Fruit fly (Drosophila melanogaster) whole organism, wandering third instar larva: Measurements from ENCODE around the gene CCT3.

Experiments used
- CG9705 ChIP-seq: fragments of 200-800 bp; sonication (Bioruptor generic); optimal IDR thresholded peaks from 2 replicates; lab custom pipeline; 2018; ENCODE audit warnings: missing biosample characterization, mild to moderate bottlenecking, missing genetic modification characterization
- Dfd ChIP-seq: fragments of >200 bp; optimal IDR thresholded peaks from 2 replicates; lab custom pipeline; 2017; ENCODE audit warnings: missing biosample characterization, missing genetic modification characterization
- HLH106 ChIP-seq: fragments of 200-800 bp; optimal IDR thresholded peaks from 3 replicates; lab custom pipeline; 2019; ENCODE audit warnings: missing biosample characterization, mild to moderate bottlenecking, missing genetic modification characterization, moderate library complexity
- Hnf4 ChIP-seq: fragments of 200-800 bp; sonication (Bioruptor generic); optimal IDR thresholded peaks from 2 replicates; lab custom pipeline; 2016; ENCODE audit warnings: missing biosample characterization, mild to moderate bottlenecking, missing genetic modification characterization
- Jra ChIP-seq: sonication (Bioruptor generic); optimal IDR thresholded peaks from 2 replicates; lab custom pipeline; 2016; ENCODE audit warnings: missing biosample characterization, missing genetic modification characterization
- Myc ChIP-seq: fragments of >200 bp; optimal IDR thresholded peaks from 2 replicates; lab custom pipeline; 2017
- Rel ChIP-seq, 2 experiments: fragments of 200-800 bp; sonication (Bioruptor generic) in 1 of 2; optimal IDR thresholded peaks; 2 replicates in 1 of 2; 3 replicates in 1 of 2; lab custom pipeline; 2016 to 2019; ENCODE audit warnings: mild to moderate bottlenecking in 2 of 2, missing biosample characterization in 2 of 2, missing genetic modification characterization in 2 of 2, moderate library complexity in 1 of 2
- Sp1 ChIP-seq: fragments of 200-800 bp; sonication (Bioruptor generic); optimal IDR thresholded peaks from 3 replicates; lab custom pipeline; 2019; ENCODE audit warnings: missing biosample characterization, mild to moderate bottlenecking, missing genetic modification characterization, moderate library complexity
- br ChIP-seq: fragments of 200-800 bp; sonication (Bioruptor generic); optimal IDR thresholded peaks from 2 replicates; lab custom pipeline; 2016; ENCODE audit warnings: missing biosample characterization, missing genetic modification characterization
- brk ChIP-seq: fragments of 200-800 bp; sonication (Bioruptor generic); optimal IDR thresholded peaks from 2 replicates; lab custom pipeline; 2016; ENCODE audit warnings: missing biosample characterization, mild to moderate bottlenecking, missing genetic modification characterization
- dmrt93B ChIP-seq: fragments of 200-800 bp; sonication (Bioruptor generic); optimal IDR thresholded peaks from 2 replicates; lab custom pipeline; 2018; ENCODE audit warnings: missing biosample characterization, mild to moderate bottlenecking, missing genetic modification characterization
- ey ChIP-seq: fragments of 200-800 bp; sonication (Bioruptor generic); optimal IDR thresholded peaks from 2 replicates; lab custom pipeline; 2016; ENCODE audit warnings: missing biosample characterization, missing genetic modification characterization
- foxo ChIP-seq, 2 experiments: fragments of 200-800 bp; sonication (Bioruptor generic); optimal IDR thresholded peaks; 2 replicates in 1 of 2; 3 replicates in 1 of 2; lab custom pipeline; 2016 to 2017; ENCODE audit warnings: missing biosample characterization in 2 of 2, missing genetic modification characterization in 2 of 2
- h ChIP-seq: fragments of 200-800 bp; sonication (Bioruptor generic); optimal IDR thresholded peaks from 3 replicates; lab custom pipeline; 2016; ENCODE audit warnings: missing biosample characterization, mild to moderate bottlenecking, missing genetic modification characterization
- jim ChIP-seq: fragments of 175-275, 200-325 bp; sonication (Bioruptor generic); optimal IDR thresholded peaks from 2 replicates; lab custom pipeline; 2016; ENCODE audit warnings: missing biosample characterization, mild to moderate bottlenecking, missing genetic modification characterization
- lola ChIP-seq: fragments of >200 bp; optimal IDR thresholded peaks from 2 replicates; lab custom pipeline; 2017; ENCODE audit warnings: missing biosample characterization, missing genetic modification characterization
- psq ChIP-seq: fragments of 200-800 bp; sonication (Bioruptor generic); optimal IDR thresholded peaks from 3 replicates; lab custom pipeline; 2017; ENCODE audit warnings: missing biosample characterization, mild to moderate bottlenecking, missing genetic modification characterization, moderate library complexity
- sage ChIP-seq: fragments of 200-800 bp; sonication (Bioruptor generic); optimal IDR thresholded peaks from 2 replicates; lab custom pipeline; 2016; ENCODE audit warnings: missing biosample characterization, mild to moderate bottlenecking, missing genetic modification characterization
- sv ChIP-seq: fragments of 200-800 bp; sonication (Bioruptor generic); optimal IDR thresholded peaks from 3 replicates; lab custom pipeline; 2016; ENCODE audit warnings: missing biosample characterization, missing genetic modification characterization
- tai ChIP-seq: sonication (Bioruptor generic); optimal IDR thresholded peaks from 2 replicates; lab custom pipeline; 2016; ENCODE audit warnings: missing biosample characterization, missing genetic modification characterization
- usp ChIP-seq: fragments of >200 bp; optimal IDR thresholded peaks from 2 replicates; lab custom pipeline; 2017; ENCODE audit warnings: missing biosample characterization, missing genetic modification characterization
- woc ChIP-seq: sonication (Bioruptor generic); optimal IDR thresholded peaks from 2 replicates; lab custom pipeline; 2016; ENCODE audit warnings: missing biosample characterization, mild to moderate bottlenecking, missing genetic modification characterization

Gene CCT3

dm6 chr3R:16676518-16676917, 29.1 kb downstream of the CCT3 start:
- peak; percentile 8 for TF ChIP-seq ey (GFP tag; lab: Kevin White, UChicago)
- TF ChIP-seq sv (GFP tag; lab: Kevin White, UChicago), result no peak

- TF ChIP-seq psq (GFP tag; lab: Kevin White, UChicago), result no peak
- no peak for TF ChIP-seq h (GFP tag; lab: Kevin White, UChicago)
- no peak for TF ChIP-seq Dfd (GFP tag; lab: Kevin White, UChicago)
- TF ChIP-seq lola, result no peak
- TF ChIP-seq tai (GFP tag; lab: Kevin White, UChicago), result no peak
- no peak for TF ChIP-seq Rel (GFP tag; optimal IDR thresholded peaks at IDR 0.05; lab: Kevin White, UChicago)
- no peak for TF ChIP-seq Rel (tag; optimal IDR thresholded peaks at IDR 0.05; lab: Kevin White, UChicago)
- no peak for TF ChIP-seq Myc (lab: Kevin White, UChicago)
- no peak for TF ChIP-seq foxo (GFP tag; optimal IDR thresholded peaks at IDR 0.05; lab: Kevin White, UChicago)
Measured at dm6 chr3R:16677934-16678333, 30.5 kb downstream of the CCT3 start.

- TF ChIP-seq brk (no peak), sv (GFP tag; lab: Kevin White, UChicago) (no peak), CG9705 (GFP tag; lab: Kevin White, UChicago) (no peak), Hnf4 (GFP tag; lab: Kevin White, UChicago) (no peak), Dfd (GFP tag; lab: Kevin White, UChicago) (no peak), dmrt93B (GFP tag; lab: Kevin White, UChicago) (no peak), Myc (lab: Kevin White, UChicago) (no peak), woc (no peak), Jra (GFP tag; lab: Kevin White, UChicago) (no peak), h (GFP tag; lab: Kevin White, UChicago) (no peak), foxo (GFP tag; optimal IDR thresholded peaks at IDR 0.05; lab: Kevin White, UChicago) (no peak), Sp1 (GFP tag; lab: Kevin White, UChicago) (no peak), sage (no peak), HLH106 (tag; lab: Kevin White, UChicago) (no peak), jim (GFP tag; lab: Kevin White, UChicago) (no peak), br (GFP tag; lab: Kevin White, UChicago) (no peak), usp (no peak)
Measured at dm6 chr3R:16682901-16683300, 35.5 kb downstream of the CCT3 start.
